Fruit fly (Drosophila melanogaster): ENCODE data around the gene Gbs-76A.

Gbs-76A gene

dm6 chr3L:19328076-19328475, 35.5 kb upstream of the Gbs-76A start:
- TF ChIP-seq CG14711 (tag; optimal IDR thresholded peaks at IDR 0.05) (no peak), CG11617 (GFP tag; optimal IDR thresholded peaks at IDR 0.05) (no peak), CG1620 (GFP tag; optimal IDR thresholded peaks at IDR 0.05) (no peak), CG5204 (GFP tag; optimal IDR thresholded peaks at IDR 0.05) (no peak), toe (GFP tag; optimal IDR thresholded peaks at IDR 0.05) (no peak), Clk (GFP tag; optimal IDR thresholded peaks at IDR 0.05) (no peak), cic (GFP tag; optimal IDR thresholded peaks at IDR 0.05) (no peak), pad (GFP tag; optimal IDR thresholded peaks at IDR 0.05) (no peak), CG7045 (GFP tag; optimal IDR thresholded peaks at IDR 0.05) (no peak), kay (GFP tag; ENCODE audit: borderline replicate concordance) (no peak)

dm6 chr3L:19327223-19327622, 34.7 kb upstream of the Gbs-76A start:
- TF ChIP-seq Crg-1 (GFP tag; optimal IDR thresholded peaks at IDR 0.05) (no peak), Hr96 (GFP tag; optimal IDR thresholded peaks at IDR 0.05) (no peak), bab1 (GFP tag; optimal IDR thresholded peaks at IDR 0.05) (no peak), CG14711 (tag; optimal IDR thresholded peaks at IDR 0.05) (no peak), CG12768 (GFP tag; optimal IDR thresholded peaks at IDR 0.05) (no peak), Clk (GFP tag; optimal IDR thresholded peaks at IDR 0.05) (no peak), Mnt (GFP tag; optimal IDR thresholded peaks at IDR 0.05) (no peak), CG7101 (tag; optimal IDR thresholded peaks at IDR 0.05) (no peak), CG1620 (GFP tag; optimal IDR thresholded peaks at IDR 0.05) (no peak), CG11617 (GFP tag; optimal IDR thresholded peaks at IDR 0.05) (no peak), toe (GFP tag; optimal IDR thresholded peaks at IDR 0.05) (no peak)

DNA sequence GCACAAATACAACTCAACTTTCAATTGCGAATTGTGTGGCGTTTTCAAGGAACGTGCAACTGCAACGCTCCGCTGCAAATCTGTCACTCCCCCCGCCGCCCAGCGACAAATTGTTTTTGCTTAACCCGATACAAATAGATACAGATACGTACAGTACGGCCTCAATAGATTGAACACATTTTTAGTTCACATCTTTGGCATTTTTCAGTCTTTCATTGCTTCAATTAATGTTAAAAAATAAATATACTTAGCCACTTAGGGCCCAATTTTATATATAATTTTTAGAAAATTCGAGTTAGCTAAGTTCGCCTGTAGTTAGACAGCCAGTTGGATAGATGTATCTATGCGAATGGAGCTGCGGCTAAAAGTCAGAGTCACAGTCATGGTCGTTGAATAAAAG, 33.5 kb upstream of the Gbs-76A start:
- TF ChIP-seq CG14711 (tag; optimal IDR thresholded peaks at IDR 0.05) = no peak
- no peak for TF ChIP-seq CG5204 (GFP tag; optimal IDR thresholded peaks at IDR 0.05)
- TF ChIP-seq tj (GFP tag; optimal IDR thresholded peaks at IDR 0.05) = no peak
- TF ChIP-seq CG1620 (GFP tag; optimal IDR thresholded peaks at IDR 0.05) = no peak
- no peak for TF ChIP-seq kay (GFP tag; ENCODE audit: borderline replicate concordance)
- TF ChIP-seq CG12768 (GFP tag; optimal IDR thresholded peaks at IDR 0.05) = no peak
- TF ChIP-seq CG11617 (GFP tag; optimal IDR thresholded peaks at IDR 0.05) = no peak
- no peak for TF ChIP-seq CG33017 (tag; optimal IDR thresholded peaks at IDR 0.05)
- no peak for TF ChIP-seq ovo (GFP tag; optimal IDR thresholded peaks at IDR 0.05)

dm6 chr3L:19316638-19317037, 24.1 kb upstream of the Gbs-76A start:
- no peak for TF ChIP-seq bab1 (GFP tag; optimal IDR thresholded peaks at IDR 0.05)
- TF ChIP-seq toe (GFP tag; optimal IDR thresholded peaks at IDR 0.05) = no peak
- TF ChIP-seq pad (GFP tag; optimal IDR thresholded peaks at IDR 0.05) = no peak
- no peak for TF ChIP-seq cnc (optimal IDR thresholded peaks at IDR 0.05)
- no peak for TF ChIP-seq cic (GFP tag; optimal IDR thresholded peaks at IDR 0.05)
- TF ChIP-seq tj (GFP tag; optimal IDR thresholded peaks at IDR 0.05) = no peak
- TF ChIP-seq CG33017 (tag; optimal IDR thresholded peaks at IDR 0.05) = no peak
- TF ChIP-seq Mnt (GFP tag; optimal IDR thresholded peaks at IDR 0.05) = no peak
- no peak for TF ChIP-seq Crg-1 (GFP tag; optimal IDR thresholded peaks at IDR 0.05)

DNA sequence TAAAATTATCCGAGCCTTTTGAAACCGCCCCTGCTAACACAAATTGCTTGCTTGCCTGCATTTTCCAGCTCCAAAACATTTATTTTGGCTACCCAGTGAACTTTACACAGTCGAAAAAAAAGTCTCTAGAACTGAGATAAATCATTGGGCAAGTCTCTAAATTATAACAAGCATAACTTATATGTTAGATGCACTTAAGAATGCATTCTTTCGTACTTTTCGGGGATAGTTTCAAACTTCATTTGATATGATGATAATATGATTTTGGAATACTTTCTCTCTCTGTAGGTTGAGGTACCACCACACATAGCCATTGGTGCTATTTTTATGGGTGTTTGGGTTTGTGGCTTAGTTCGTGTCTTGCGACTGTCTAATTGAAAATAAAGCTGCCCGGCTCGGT, 22.3 kb upstream of the Gbs-76A start:
- TF ChIP-seq CG7045 (GFP tag; optimal IDR thresholded peaks at IDR 0.05) = no peak
- no peak for TF ChIP-seq Mnt (GFP tag; optimal IDR thresholded peaks at IDR 0.05)
- TF ChIP-seq ovo (GFP tag; optimal IDR thresholded peaks at IDR 0.05) = no peak
- no peak for TF ChIP-seq kay (GFP tag; ENCODE audit: borderline replicate concordance)
- TF ChIP-seq cic (GFP tag; optimal IDR thresholded peaks at IDR 0.05) = no peak
- TF ChIP-seq bab1 (GFP tag; optimal IDR thresholded peaks at IDR 0.05) = no peak
- TF ChIP-seq cnc (optimal IDR thresholded peaks at IDR 0.05) = no peak
- no peak for TF ChIP-seq CG7101 (tag; optimal IDR thresholded peaks at IDR 0.05)
- no peak for TF ChIP-seq pad (GFP tag; optimal IDR thresholded peaks at IDR 0.05)
- no peak for TF ChIP-seq Crg-1 (GFP tag; optimal IDR thresholded peaks at IDR 0.05)

- peak; percentile 53 for TF ChIP-seq pad (GFP tag; optimal IDR thresholded peaks at IDR 0.05)
- peak; percentile 38 for TF ChIP-seq bab1 (GFP tag; optimal IDR thresholded peaks at IDR 0.05)
- peak; percentile 84 for TF ChIP-seq ovo (GFP tag; optimal IDR thresholded peaks at IDR 0.05)
- TF ChIP-seq CG7045 (GFP tag; optimal IDR thresholded peaks at IDR 0.05) = no peak
- no peak for TF ChIP-seq cic (GFP tag; optimal IDR thresholded peaks at IDR 0.05)
- TF ChIP-seq CG11617 (GFP tag; optimal IDR thresholded peaks at IDR 0.05) = no peak
- TF ChIP-seq toe (GFP tag; optimal IDR thresholded peaks at IDR 0.05) = no peak
- no peak for TF ChIP-seq CG14711 (tag; optimal IDR thresholded peaks at IDR 0.05)
- no peak for TF ChIP-seq Hr96 (GFP tag; optimal IDR thresholded peaks at IDR 0.05)
- TF ChIP-seq CG33017 (tag; optimal IDR thresholded peaks at IDR 0.05) = peak; percentile 35
- TF ChIP-seq Mnt (GFP tag; optimal IDR thresholded peaks at IDR 0.05) = peak; percentile 46
- peak; percentile 13 for TF ChIP-seq tj (GFP tag; optimal IDR thresholded peaks at IDR 0.05)
- TF ChIP-seq Clk (GFP tag; optimal IDR thresholded peaks at IDR 0.05) = no peak
- peak; percentile 67 for TF ChIP-seq kay (GFP tag; ENCODE audit: borderline replicate concordance)
- TF ChIP-seq CG5204 (GFP tag; optimal IDR thresholded peaks at IDR 0.05) = no peak
- TF ChIP-seq Crg-1 (GFP tag; optimal IDR thresholded peaks at IDR 0.05) = no peak
- TF ChIP-seq CG7101 (tag; optimal IDR thresholded peaks at IDR 0.05) = no peak
- no peak for TF ChIP-seq CG12768 (GFP tag; optimal IDR thresholded peaks at IDR 0.05)
- no peak for TF ChIP-seq cnc (optimal IDR thresholded peaks at IDR 0.05)
- no peak for TF ChIP-seq CG1620 (GFP tag; optimal IDR thresholded peaks at IDR 0.05)
Observed at dm6 chr3L:19294613-19295299, 2.2 kb upstream of the Gbs-76A start.

dm6 chr3L:19294235-19294612, 1.7 kb upstream of the Gbs-76A start, which contains the start of gene fal:
fal (plus strand) TSS chr3L:19294564.
- no peak for TF ChIP-seq CG14711 (tag; optimal IDR thresholded peaks at IDR 0.05)
- TF ChIP-seq CG7101 (tag; optimal IDR thresholded peaks at IDR 0.05) = no peak
- no peak for TF ChIP-seq bab1 (GFP tag; optimal IDR thresholded peaks at IDR 0.05)
- no peak for TF ChIP-seq cnc (optimal IDR thresholded peaks at IDR 0.05)
- TF ChIP-seq cic (GFP tag; optimal IDR thresholded peaks at IDR 0.05) = no peak
- TF ChIP-seq pad (GFP tag; optimal IDR thresholded peaks at IDR 0.05) = no peak
- TF ChIP-seq toe (GFP tag; optimal IDR thresholded peaks at IDR 0.05) = peak; percentile 38
- TF ChIP-seq CG5204 (GFP tag; optimal IDR thresholded peaks at IDR 0.05) = peak; percentile 29
- no peak for TF ChIP-seq ovo (GFP tag; optimal IDR thresholded peaks at IDR 0.05)
- no peak for TF ChIP-seq CG7045 (GFP tag; optimal IDR thresholded peaks at IDR 0.05)
- no peak for TF ChIP-seq CG11617 (GFP tag; optimal IDR thresholded peaks at IDR 0.05)
- TF ChIP-seq CG1620 (GFP tag; optimal IDR thresholded peaks at IDR 0.05) = peak; percentile 44
- peak; percentile 32 for TF ChIP-seq Hr96 (GFP tag; optimal IDR thresholded peaks at IDR 0.05)
- no peak for TF ChIP-seq CG12768 (GFP tag; optimal IDR thresholded peaks at IDR 0.05)
